Fruit fly (Drosophila melanogaster) whole organism, embryonic: Measurements from ENCODE around the gene CG15602.
A peak's percentile ranks its signal among the peaks of the same experiment; 100 is the strongest.

Experiments used
- Aef1 ChIP-seq: fragments of 200-800 bp; sonication (Bioruptor generic); IDR thresholded peaks from 3 replicates; pipeline ENCODE4 v1.3.6; 2022; ENCODE audit warnings: missing biosample characterization, missing genetic modification characterization
- Antp ChIP-seq: fragments of 200-800 bp; sonication (Bioruptor generic); optimal IDR thresholded peaks from 3 replicates; lab custom pipeline; 2016; ENCODE audit warnings: missing biosample characterization, missing genetic modification characterization
- Atf3 ChIP-seq: fragments of 200-800 bp; sonication (Bioruptor generic); optimal IDR thresholded peaks from 3 replicates; lab custom pipeline; 2016; ENCODE audit warnings: missing biosample characterization, missing genetic modification characterization
- Atf6 ChIP-seq: fragments of 200-800 bp; sonication (Bioruptor generic); IDR thresholded peaks from 2 replicates; pipeline ENCODE4 v1.3.6; 2022; ENCODE audit warnings: missing biosample characterization, missing genetic modification characterization
- CG1024 ChIP-seq: fragments of 200-800 bp; sonication (Bioruptor generic); IDR thresholded peaks from 2 replicates; pipeline ENCODE4 v1.3.6; 2022; ENCODE audit warnings: missing biosample characterization, missing genetic modification characterization
- CG10274 ChIP-seq: fragments of 200-800 bp; sonication (Bioruptor generic); optimal IDR thresholded peaks from 3 replicates; lab custom pipeline; 2017; ENCODE audit warnings: missing biosample characterization, mild to moderate bottlenecking, missing genetic modification characterization
- CG11723 ChIP-seq: fragments of 200-800 bp; sonication (Bioruptor generic); optimal IDR thresholded peaks from 2 replicates; lab custom pipeline; 2017; ENCODE audit warnings: missing biosample characterization, mild to moderate bottlenecking, missing genetic modification characterization
- CG12236 ChIP-seq: fragments of 200-800 bp; sonication (Bioruptor generic); optimal IDR thresholded peaks from 2 replicates; lab custom pipeline; 2016; ENCODE audit warnings: missing biosample characterization, missing genetic modification characterization
- CG1233 ChIP-seq: fragments of 200-800 bp; sonication (Bioruptor generic); optimal IDR thresholded peaks from 4 replicates; lab custom pipeline; 2018; ENCODE audit warnings: missing biosample characterization, mild to moderate bottlenecking, missing genetic modification characterization
- CG12391 ChIP-seq: fragments of 200-800 bp; sonication (Bioruptor generic); optimal IDR thresholded peaks from 3 replicates; lab custom pipeline; 2018; ENCODE audit warnings: missing biosample characterization, mild to moderate bottlenecking, missing genetic modification characterization, moderate library complexity
- CG13424 ChIP-seq: fragments of 200-800 bp; sonication (Bioruptor generic); optimal IDR thresholded peaks from 2 replicates; lab custom pipeline; 2019; ENCODE audit warnings: missing biosample characterization, mild to moderate bottlenecking, missing genetic modification characterization, moderate library complexity
- CG18262 ChIP-seq: fragments of 200-800 bp; optimal IDR thresholded peaks from 3 replicates; lab custom pipeline; 2019; ENCODE audit warnings: missing biosample characterization, mild to moderate bottlenecking, missing genetic modification characterization, moderate library complexity
- CG2120 ChIP-seq: fragments of 200-800 bp; sonication (Bioruptor generic); optimal IDR thresholded peaks from 3 replicates; lab custom pipeline; 2016; ENCODE audit warnings: missing biosample characterization, missing genetic modification characterization
- CG2129 ChIP-seq: fragments of 200-800 bp; sonication (Bioruptor generic); IDR thresholded peaks from 2 replicates; pipeline ENCODE4 v1.3.6; 2022; ENCODE audit warnings: missing biosample characterization, missing genetic modification characterization; ENCODE audit not compliant: partially characterized antibody
- CG2875 ChIP-seq: fragments of 200-800 bp; sonication (Bioruptor generic); optimal IDR thresholded peaks from 2 replicates; lab custom pipeline; 2017; ENCODE audit warnings: missing biosample characterization, mild to moderate bottlenecking, missing genetic modification characterization, missing genetic modification reagents
- CG30020 ChIP-seq: fragments of 200-800 bp; optimal IDR thresholded peaks from 2 replicates; lab custom pipeline; 2019; ENCODE audit warnings: missing biosample characterization, mild to moderate bottlenecking, missing genetic modification characterization, moderate library complexity
- CG4328 ChIP-seq: fragments of 200-800 bp; sonication (Bioruptor generic); optimal IDR thresholded peaks from 3 replicates; lab custom pipeline; 2017; ENCODE audit warnings: missing biosample characterization, missing genetic modification reagents, missing genetic modification characterization
- CG6272 ChIP-seq: fragments of 200-800 bp; sonication (Bioruptor generic); IDR thresholded peaks from 2 replicates; pipeline ENCODE4 v1.3.6; 2022; ENCODE audit warnings: missing biosample characterization, missing genetic modification characterization
- CG6765 ChIP-seq: fragments of 200-800 bp; sonication (Bioruptor generic); optimal IDR thresholded peaks from 3 replicates; lab custom pipeline; 2017; ENCODE audit warnings: missing biosample characterization, mild to moderate bottlenecking, missing genetic modification characterization
- CG6854 ChIP-seq: fragments of 200-800 bp; sonication (Bioruptor generic); optimal IDR thresholded peaks from 3 replicates; lab custom pipeline; 2017; ENCODE audit warnings: missing biosample characterization, mild to moderate bottlenecking, missing genetic modification characterization
- CG7357 ChIP-seq: fragments of 200-800 bp; sonication (Bioruptor generic); IDR thresholded peaks from 3 replicates; pipeline ENCODE4 v1.3.6; 2022; ENCODE audit warnings: missing biosample characterization, missing genetic modification characterization
- CG8944 ChIP-seq: fragments of 200-800 bp; sonication (Bioruptor generic); optimal IDR thresholded peaks from 3 replicates; lab custom pipeline; 2016; ENCODE audit warnings: missing biosample characterization, missing genetic modification characterization
- D ChIP-seq, 2 experiments: fragments of 200-800 bp in 1 of 2; fragments of >200 bp in 1 of 2; sonication (Bioruptor generic) in 1 of 2; optimal IDR thresholded peaks; 2 replicates in 1 of 2; 3 replicates in 1 of 2; lab custom pipeline; 2017; ENCODE audit warnings: mild to moderate bottlenecking in 1 of 2, missing biosample characterization in 1 of 2, missing genetic modification characterization in 1 of 2, missing genetic modification reagents in 1 of 2
- Dbx ChIP-seq: fragments of 200-800 bp; sonication (Bioruptor generic); IDR thresholded peaks from 3 replicates; pipeline ENCODE4 v1.3.6; 2022; ENCODE audit warnings: missing biosample characterization, missing genetic modification characterization
- ERR ChIP-seq: fragments of 200-800 bp; sonication (Bioruptor generic); optimal IDR thresholded peaks from 2 replicates; lab custom pipeline; 2016; ENCODE audit warnings: missing biosample characterization, missing genetic modification characterization
- Elba2 ChIP-seq: fragments of 200-800 bp; sonication (Bioruptor generic); optimal IDR thresholded peaks from 3 replicates; lab custom pipeline; 2016; ENCODE audit warnings: missing biosample characterization, missing genetic modification characterization
- Gug ChIP-seq: fragments of 200-800 bp; sonication (Bioruptor generic); IDR thresholded peaks from 4 replicates; pipeline ENCODE4 v1.3.6; 2022; ENCODE audit warnings: missing biosample characterization, missing genetic modification characterization
- HLH54F ChIP-seq: fragments of 200-800 bp; sonication (Bioruptor generic); optimal IDR thresholded peaks from 3 replicates; lab custom pipeline; 2016; ENCODE audit warnings: missing biosample characterization, missing genetic modification characterization
- Hey ChIP-seq: fragments of 200-800 bp; sonication (Bioruptor generic); optimal IDR thresholded peaks from 3 replicates; lab custom pipeline; 2018; ENCODE audit warnings: missing biosample characterization, mild to moderate bottlenecking, missing genetic modification characterization
- Hr3 ChIP-seq: fragments of 200-800 bp; sonication (Bioruptor generic); optimal IDR thresholded peaks from 3 replicates; lab custom pipeline; 2016; ENCODE audit warnings: missing biosample characterization, missing genetic modification characterization
- Lhr ChIP-seq: fragments of 200-800 bp; sonication (Bioruptor generic); optimal IDR thresholded peaks from 3 replicates; lab custom pipeline; 2017; ENCODE audit warnings: mild to moderate bottlenecking, missing biosample characterization, missing genetic modification reagents, missing genetic modification characterization
- Lpt ChIP-seq: fragments of >200 bp; optimal IDR thresholded peaks from 2 replicates; lab custom pipeline; 2018; ENCODE audit warnings: missing biosample characterization, missing genetic modification characterization
- MTF-1 ChIP-seq: fragments of 200-800 bp; sonication (Bioruptor generic); optimal IDR thresholded peaks from 2 replicates; lab custom pipeline; 2018; ENCODE audit warnings: missing biosample characterization, mild to moderate bottlenecking, missing genetic modification characterization, borderline replicate concordance
- Mad ChIP-seq: fragments of 200-800 bp; sonication (Bioruptor generic); optimal IDR thresholded peaks from 2 replicates; lab custom pipeline; 2016; ENCODE audit warnings: missing biosample characterization, missing genetic modification characterization
- Oaz ChIP-seq: fragments of 200-800 bp; sonication (Bioruptor generic); IDR thresholded peaks from 2 replicates; pipeline ENCODE4 v1.3.6; 2022; ENCODE audit warnings: missing biosample characterization, missing genetic modification characterization
- PHDP ChIP-seq: fragments of 200-800 bp; sonication (Bioruptor generic); optimal IDR thresholded peaks from 3 replicates; lab custom pipeline; 2018; ENCODE audit warnings: missing biosample characterization, mild to moderate bottlenecking, missing genetic modification characterization, moderate library complexity
- ac ChIP-seq: fragments of 200-800 bp; sonication (Bioruptor generic); optimal IDR thresholded peaks from 3 replicates; lab custom pipeline; 2017; ENCODE audit warnings: missing biosample characterization, mild to moderate bottlenecking, missing genetic modification characterization
- br ChIP-seq: fragments of >200 bp; optimal IDR thresholded peaks from 2 replicates; lab custom pipeline; 2017
- cg ChIP-seq: fragments of 200-800 bp; sonication (Bioruptor generic); optimal IDR thresholded peaks from 3 replicates; lab custom pipeline; 2019; ENCODE audit warnings: missing biosample characterization, mild to moderate bottlenecking, missing genetic modification characterization, moderate library complexity
- corto ChIP-seq: fragments of 200-800 bp; sonication (Bioruptor generic); optimal IDR thresholded peaks from 2 replicates; lab custom pipeline; 2016; ENCODE audit warnings: missing biosample characterization, mild to moderate bottlenecking, missing genetic modification characterization, moderate library complexity
- crol ChIP-seq: fragments of 200-800 bp; sonication (Bioruptor generic); IDR thresholded peaks from 2 replicates; pipeline ENCODE4 v1.3.6; 2022; ENCODE audit warnings: missing biosample characterization, missing genetic modification characterization
- dpn ChIP-seq, 2 experiments: fragments of 200-800 bp; sonication (Bioruptor generic); optimal IDR thresholded peaks; 3 replicates each; lab custom pipeline; 2016; ENCODE audit warnings: missing biosample characterization in 2 of 2, missing genetic modification characterization in 2 of 2
- lab ChIP-seq: fragments of 200-800 bp; sonication (Bioruptor generic); optimal IDR thresholded peaks from 3 replicates; lab custom pipeline; 2017; ENCODE audit warnings: missing biosample characterization, missing genetic modification characterization, mild to moderate bottlenecking, moderate library complexity, missing genetic modification reagents
- lmd ChIP-seq: fragments of 200-800 bp; sonication (Bioruptor generic); IDR thresholded peaks from 2 replicates; pipeline ENCODE4 v1.3.6; 2022; ENCODE audit warnings: missing biosample characterization, missing genetic modification characterization
- luna ChIP-seq: fragments of 200-800 bp; sonication (Bioruptor generic); optimal IDR thresholded peaks from 2 replicates; lab custom pipeline; 2016; ENCODE audit warnings: missing biosample characterization, missing genetic modification characterization
- mld ChIP-seq: fragments of 200-800 bp; sonication (Bioruptor generic); IDR thresholded peaks from 3 replicates; pipeline ENCODE4 v1.3.6; 2022; ENCODE audit warnings: missing biosample characterization, missing genetic modification characterization; ENCODE audit not compliant: partially characterized antibody
- repo ChIP-seq: fragments of 200-800 bp; sonication (Bioruptor generic); optimal IDR thresholded peaks from 2 replicates; lab custom pipeline; 2016; ENCODE audit warnings: missing biosample characterization, missing genetic modification characterization
- run ChIP-seq: fragments of 200-800 bp; sonication (Bioruptor generic); optimal IDR thresholded peaks from 3 replicates; lab custom pipeline; 2018; ENCODE audit warnings: missing biosample characterization, mild to moderate bottlenecking, missing genetic modification characterization
- schlank ChIP-seq: fragments of 200-800 bp; sonication (Bioruptor generic); optimal IDR thresholded peaks from 2 replicates; lab custom pipeline; 2018; ENCODE audit warnings: missing biosample characterization, mild to moderate bottlenecking, missing genetic modification characterization
- sd ChIP-seq: fragments of 200-800 bp; sonication (Bioruptor generic); optimal IDR thresholded peaks from 3 replicates; lab custom pipeline; 2018; ENCODE audit warnings: missing biosample characterization, mild to moderate bottlenecking, missing genetic modification characterization, moderate library complexity
- shn ChIP-seq: fragments of 200-800 bp; sonication (Bioruptor generic); optimal IDR thresholded peaks from 3 replicates; lab custom pipeline; 2016; ENCODE audit warnings: missing biosample characterization, missing genetic modification characterization
- so ChIP-seq: fragments of 200-800 bp; sonication (Bioruptor generic); IDR thresholded peaks from 3 replicates; pipeline ENCODE4 v1.3.6; 2022; ENCODE audit warnings: missing biosample characterization, missing genetic modification characterization
- yki ChIP-seq: fragments of >200 bp; optimal IDR thresholded peaks from 3 replicates; lab custom pipeline; 2018

The CG15602 gene

DNA sequence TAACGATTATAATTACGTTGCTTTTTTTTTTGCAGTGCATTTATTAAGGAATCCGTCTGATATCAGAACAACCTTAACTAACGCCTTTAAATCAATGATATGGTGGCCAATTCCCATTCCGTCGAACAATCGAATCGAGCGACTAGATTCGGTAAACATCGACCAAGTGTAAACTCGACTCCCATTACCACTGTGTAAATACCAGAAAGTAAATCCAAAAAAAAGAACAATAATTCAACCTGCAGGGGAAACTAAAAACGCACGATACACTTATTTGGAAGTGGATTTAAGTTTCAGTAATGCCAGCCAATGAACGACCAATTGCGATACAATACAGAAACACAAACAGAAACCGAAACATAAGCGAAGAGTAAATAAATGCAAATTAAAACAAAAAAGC, 6.3 kb downstream of the CG15602 start (continued):
- TF ChIP-seq ERR (GFP tag; lab: Kevin White, UChicago) (no peak), CG18262 (tag; lab: Kevin White, UChicago) (no peak), ac (GFP tag; lab: Kevin White, UChicago) (no peak), CG6272 (no peak), CG30020 (no peak), sd (tag; lab: Kevin White, UChicago) (peak; percentile 17), CG1024 (GFP tag; lab: Robert Waterston, UW) (no peak), CG6765 (GFP tag; lab: Kevin White, UChicago) (peak; percentile 6), CG6854 (GFP tag; lab: Kevin White, UChicago) (peak; percentile 11), CG11723 (GFP tag; lab: Kevin White, UChicago) (no peak), D (optimal IDR thresholded peaks at IDR 0.05; lab: Kevin White, UChicago) (no peak), D (GFP tag; optimal IDR thresholded peaks at IDR 0.05; lab: Kevin White, UChicago) (no peak), Lhr (GFP tag; lab: Kevin White, UChicago) (no peak), PHDP (tag; lab: Kevin White, UChicago) (peak; percentile 11), shn (GFP tag; lab: Kevin White, UChicago) (no peak), Gug (GFP tag; lab: Robert Waterston, UW) (no peak), lab (GFP tag; lab: Kevin White, UChicago) (peak; percentile 22), yki (lab: Kevin White, UChicago) (no peak), schlank (no peak), CG13424 (tag; lab: Kevin White, UChicago) (no peak), Oaz (no peak), corto (no peak), HLH54F (GFP tag; lab: Kevin White, UChicago) (no peak), so (GFP tag; lab: Robert Waterston, UW) (no peak), Hey (tag; lab: Kevin White, UChicago) (no peak), CG2120 (peak; percentile 7), cg (GFP tag; lab: Kevin White, UChicago) (no peak), lmd (GFP tag; lab: Robert Waterston, UW) (no peak), repo (no peak), Mad (GFP tag; lab: Kevin White, UChicago) (no peak), CG8944 (GFP tag; lab: Kevin White, UChicago) (no peak), Atf3 (GFP tag; lab: Kevin White, UChicago) (no peak), Antp (no peak), CG7357 (no peak), Dbx (GFP tag; lab: Robert Waterston, UW) (no peak), Aef1 (no peak), luna (no peak), CG12391 (no peak), CG12236 (GFP tag; lab: Kevin White, UChicago) (no peak), br (lab: Kevin White, UChicago) (no peak), CG2875 (GFP tag; lab: Kevin White, UChicago) (no peak), mld (GFP tag; lab: Robert Waterston, UW) (no peak), crol (GFP tag; lab: Robert Waterston, UW) (no peak), CG1233 (peak; percentile 24), MTF-1 (peak; percentile 6), Lpt (GFP tag; lab: Kevin White, UChicago) (no peak), CG2129 (GFP tag; lab: Robert Waterston, UW) (no peak), Hr3 (GFP tag; lab: Kevin White, UChicago) (no peak), run (tag; lab: Kevin White, UChicago) (no peak), dpn (GFP tag; optimal IDR thresholded peaks at IDR 0.05; lab: Kevin White, UChicago) (peak in 1 of 2 experiments; percentile 6), Atf6 (GFP tag; lab: Robert Waterston, UW) (no peak), CG4328 (GFP tag; lab: Kevin White, UChicago) (no peak), CG10274 (no peak), Elba2 (GFP tag; lab: Kevin White, UChicago) (no peak)
